Worm (Caenorhabditis elegans): Measurements from ENCODE around the gene F22H10.6.

DNA sequence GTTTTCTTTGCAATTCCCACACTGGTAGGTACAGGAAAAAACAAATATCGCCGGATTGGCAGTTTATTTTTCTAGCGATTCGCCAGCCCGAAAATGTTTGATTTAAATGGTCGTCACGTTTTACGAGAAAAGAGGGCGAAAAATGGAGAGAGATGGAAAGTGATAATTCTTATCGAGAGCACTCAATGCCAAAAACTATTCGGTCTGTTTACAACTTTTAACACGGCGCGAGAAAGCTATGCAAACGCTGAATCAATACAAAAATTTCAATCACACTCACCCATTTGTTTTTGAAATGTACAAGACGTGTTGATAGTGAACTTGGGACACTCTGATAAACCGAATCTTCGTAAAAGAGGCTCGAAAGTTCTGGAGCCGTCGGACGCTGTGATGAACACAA, 18.5 kb downstream of the F22H10.6 start:
- TF ChIP-seq ceh-83 (GFP tag; optimal IDR thresholded peaks at IDR 0.05), result no peak
- no peak for TF ChIP-seq unc-39 (tag; optimal IDR thresholded peaks at IDR 0.05)
- TF ChIP-seq nhr-237 (tag; optimal IDR thresholded peaks at IDR 0.05), result no peak
